Worm (Caenorhabditis elegans): ENCODE data around the gene pax-3.

The pax-3 gene

DNA sequence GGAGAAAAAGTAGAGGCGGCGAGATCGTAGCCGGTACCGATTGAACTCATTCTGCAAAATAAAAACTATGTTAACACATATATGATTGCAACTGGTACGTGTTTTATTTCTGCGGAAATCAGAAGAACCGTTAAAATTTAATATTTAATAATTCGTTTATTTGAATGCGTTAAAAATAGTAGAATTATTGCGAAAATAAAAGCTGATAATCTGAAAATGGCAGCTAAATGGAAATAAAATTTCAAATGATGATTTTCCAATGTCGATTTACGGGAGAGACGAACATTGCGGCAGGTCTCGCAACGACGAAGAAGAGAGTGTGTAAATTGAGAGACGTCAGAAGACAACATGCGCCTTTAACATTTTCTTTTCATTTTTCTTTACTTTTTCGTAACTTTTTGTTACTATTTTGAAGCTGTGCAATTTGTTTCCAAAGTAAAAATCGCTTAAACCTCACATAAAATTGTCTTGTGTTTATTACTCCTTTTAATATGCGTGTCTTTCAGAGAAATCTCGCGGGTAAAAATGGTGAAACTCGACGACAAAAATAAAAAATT is 46.5 kb upstream of the pax-3 start, which contains the start of the genes pas-7 and puf-12 (continued):
- no peak for TF ChIP-seq unc-98 (GFP tag; IDR thresholded peaks at IDR 0.05)
- no peak for TF ChIP-seq nhr-71 (tag; optimal IDR thresholded peaks at IDR 0.05)
- TF ChIP-seq C16A3.4 (tag; optimal IDR thresholded peaks at IDR 0.05) = peak; percentile 48
- TF ChIP-seq nhr-85 (tag) = no peak
- peak in 1 of 3 experiments; percentile 20 for TF ChIP-seq ceh-82 (tag; optimal IDR thresholded peaks at IDR 0.05)
- peak; percentile 37 for TF ChIP-seq lin-14 (GFP tag; optimal IDR thresholded peaks at IDR 0.05)
- peak; percentile 15 for TF ChIP-seq snpc-4 (tag; optimal IDR thresholded peaks at IDR 0.05)
- no peak for TF ChIP-seq pag-3 (tag; optimal IDR thresholded peaks at IDR 0.05; ENCODE audit: borderline replicate concordance, insufficient read depth)
- no peak for TF ChIP-seq pqm-1 (tag; optimal IDR thresholded peaks at IDR 0.05)
- no peak for TF ChIP-seq nhr-11 (tag; optimal IDR thresholded peaks at IDR 0.05)
- no peak for TF ChIP-seq nhr-19 (GFP tag; conservative IDR thresholded peaks at IDR 0.05)
- no peak for TF ChIP-seq F16B12.6 (tag; optimal IDR thresholded peaks at IDR 0.05)
- TF ChIP-seq xbp-1 (tag; optimal IDR thresholded peaks at IDR 0.05) = no peak
- TF ChIP-seq ces-1 (GFP tag; optimal IDR thresholded peaks at IDR 0.05) = no peak
- TF ChIP-seq jun-1 (tag; optimal IDR thresholded peaks at IDR 0.05) = no peak
- peak; percentile 17 for TF ChIP-seq lin-15B (tag; optimal IDR thresholded peaks at IDR 0.05)
- TF ChIP-seq mab-9 (GFP tag; IDR thresholded peaks at IDR 0.05) = no peak
- TF ChIP-seq ama-1 (optimal IDR thresholded peaks at IDR 0.05) = no peak
- no peak for TF ChIP-seq C34B4.2 (tag; optimal IDR thresholded peaks at IDR 0.05)
- TF ChIP-seq lin-39 (tag; optimal IDR thresholded peaks at IDR 0.05) = no peak
- no peak for TF ChIP-seq zag-1 (tag; optimal IDR thresholded peaks at IDR 0.05)
- TF ChIP-seq egl-13 (tag; optimal IDR thresholded peaks at IDR 0.05) = no peak
- no peak for TF ChIP-seq ceh-88 (GFP tag; IDR thresholded peaks at IDR 0.05)
- no peak for TF ChIP-seq pax-3 (tag; optimal IDR thresholded peaks at IDR 0.05)
- no peak for TF ChIP-seq nhr-237 (tag; optimal IDR thresholded peaks at IDR 0.05)
- TF ChIP-seq C04F5.9 (tag; optimal IDR thresholded peaks at IDR 0.05) = no peak
- TF ChIP-seq sup-37 (GFP tag; optimal IDR thresholded peaks at IDR 0.05) = no peak
- peak; percentile 55 to 74 for TF ChIP-seq lin-35 (GFP tag; optimal IDR thresholded peaks at IDR 0.05)
- TF ChIP-seq lin-13 (GFP tag; optimal IDR thresholded peaks at IDR 0.05) = no peak
- peak; percentile 24 to 67 (median 41) for TF ChIP-seq dpl-1 (GFP tag; optimal IDR thresholded peaks at IDR 0.05)
- peak; percentile 14 for TF ChIP-seq hpl-2 (GFP tag; optimal IDR thresholded peaks at IDR 0.05)
- TF ChIP-seq nhr-47 (tag; optimal IDR thresholded peaks at IDR 0.05) = no peak
- no peak for TF ChIP-seq mdl-1 (tag; optimal IDR thresholded peaks at IDR 0.05)
- no peak for TF ChIP-seq vab-15 (tag; optimal IDR thresholded peaks at IDR 0.05)
- no peak for TF ChIP-seq blmp-1 (tag; optimal IDR thresholded peaks at IDR 0.05)
- TF ChIP-seq swsn-7 (tag; optimal IDR thresholded peaks at IDR 0.05) = no peak
- no peak for TF ChIP-seq sptf-1 (tag; optimal IDR thresholded peaks at IDR 0.05)
- TF ChIP-seq nhr-20 (tag; optimal IDR thresholded peaks at IDR 0.05) = no peak
- no peak for TF ChIP-seq nhr-12 (tag; optimal IDR thresholded peaks at IDR 0.05)
- no peak for TF ChIP-seq ceh-90 (tag; optimal IDR thresholded peaks at IDR 0.05)
- TF ChIP-seq mef-2 (tag; optimal IDR thresholded peaks at IDR 0.05) = no peak
- TF ChIP-seq skn-1 (tag; optimal IDR thresholded peaks at IDR 0.05) = peak; percentile 99
- no peak for TF ChIP-seq nhr-76 (tag; optimal IDR thresholded peaks at IDR 0.05)
- TF ChIP-seq efl-1 (optimal IDR thresholded peaks at IDR 0.05) = peak; percentile 60 to 69
- peak; percentile 62 to 89 for TF ChIP-seq efl-1 (GFP tag; optimal IDR thresholded peaks at IDR 0.05 in 1 of 2)
- TF ChIP-seq fkh-10 (GFP tag; optimal IDR thresholded peaks at IDR 0.05) = no peak
- TF ChIP-seq ztf-11 (tag; optimal IDR thresholded peaks at IDR 0.05) = no peak
- no peak for TF ChIP-seq dsc-1 (tag; optimal IDR thresholded peaks at IDR 0.05)

Data from whole organism, L1 larva.